Fruit fly (Drosophila melanogaster) whole organism, embryonic: ENCODE measurements around the gene SIFaR.
A peak's percentile ranks its signal among the peaks of the same experiment; 100 is the strongest.

Experiments
- ATbp ChIP-seq: fragments of 200-800 bp; sonication (Bioruptor generic); optimal IDR thresholded peaks from 2 replicates; lab custom pipeline; 2017; ENCODE audit warnings: missing biosample characterization, mild to moderate bottlenecking, missing genetic modification characterization, missing genetic modification reagents
- CG11504 ChIP-seq: fragments of 200-800 bp; sonication (Bioruptor generic); optimal IDR thresholded peaks from 3 replicates; lab custom pipeline; 2019; ENCODE audit warnings: missing biosample characterization, mild to moderate bottlenecking, missing genetic modification characterization, moderate library complexity
- CG11696 ChIP-seq: fragments of 200-800 bp; sonication (Bioruptor generic); IDR thresholded peaks from 2 replicates; pipeline ENCODE4 v1.3.6; 2022; ENCODE audit warnings: missing biosample characterization, missing genetic modification characterization
- CG12219 ChIP-seq: fragments of 200-800 bp; sonication (Bioruptor generic); optimal IDR thresholded peaks from 3 replicates; lab custom pipeline; 2018; ENCODE audit warnings: missing biosample characterization, mild to moderate bottlenecking, missing genetic modification characterization
- CG12236 ChIP-seq: fragments of 200-800 bp; sonication (Bioruptor generic); optimal IDR thresholded peaks from 2 replicates; lab custom pipeline; 2016; ENCODE audit warnings: missing biosample characterization, missing genetic modification characterization
- CG12769 ChIP-seq: fragments of 200-800 bp; sonication (Bioruptor generic); optimal IDR thresholded peaks from 2 replicates; lab custom pipeline; 2019; ENCODE audit warnings: missing biosample characterization, mild to moderate bottlenecking, missing genetic modification characterization, moderate library complexity
- CG13123 ChIP-seq: fragments of 200-800 bp; sonication (Bioruptor generic); optimal IDR thresholded peaks from 2 replicates; lab custom pipeline; 2016; ENCODE audit warnings: missing biosample characterization, missing genetic modification characterization
- CG13775 ChIP-seq: fragments of 200-800 bp; sonication (Bioruptor generic); optimal IDR thresholded peaks from 3 replicates; lab custom pipeline; 2017; ENCODE audit warnings: missing biosample characterization, mild to moderate bottlenecking, missing genetic modification characterization
- CG14441 ChIP-seq: fragments of 200-800 bp; sonication (Bioruptor generic); IDR thresholded peaks from 2 replicates; pipeline ENCODE4 v1.3.6; 2022; ENCODE audit warnings: missing biosample characterization, missing genetic modification characterization
- CG17186 ChIP-seq: fragments of 200-800 bp; sonication (Bioruptor generic); optimal IDR thresholded peaks from 3 replicates; lab custom pipeline; 2017; ENCODE audit warnings: missing biosample characterization, missing genetic modification reagents, missing genetic modification characterization
- CG31224 ChIP-seq: fragments of 200-800 bp; sonication (Bioruptor generic); IDR thresholded peaks from 2 replicates; pipeline ENCODE4 v1.3.6; 2022; ENCODE audit warnings: missing biosample characterization, missing genetic modification characterization
- CG4707 ChIP-seq: fragments of 200-800 bp; sonication (Bioruptor generic); optimal IDR thresholded peaks from 2 replicates; lab custom pipeline; 2018; ENCODE audit warnings: missing biosample characterization, mild to moderate bottlenecking, missing genetic modification characterization, moderate library complexity
- CG7556 ChIP-seq: fragments of 200-800 bp; sonication (Bioruptor generic); optimal IDR thresholded peaks from 2 replicates; lab custom pipeline; 2017; ENCODE audit warnings: missing biosample characterization, mild to moderate bottlenecking, missing genetic modification characterization
- CG7786 ChIP-seq: fragments of 200-800 bp; sonication (Bioruptor generic); optimal IDR thresholded peaks from 2 replicates; lab custom pipeline; 2016; ENCODE audit warnings: missing biosample characterization, missing genetic modification characterization
- CG8089 ChIP-seq: fragments of 200-800 bp; sonication (Bioruptor generic); optimal IDR thresholded peaks from 3 replicates; lab custom pipeline; 2016; ENCODE audit warnings: missing biosample characterization, missing genetic modification characterization
- CG8765 ChIP-seq: fragments of 200-800 bp; sonication (Bioruptor generic); IDR thresholded peaks from 2 replicates; pipeline ENCODE4 v1.3.6; 2022; ENCODE audit warnings: missing biosample characterization, missing genetic modification characterization
- D19A ChIP-seq: fragments of 200-800 bp; optimal IDR thresholded peaks from 3 replicates; lab custom pipeline; 2019; ENCODE audit warnings: missing biosample characterization, mild to moderate bottlenecking, missing genetic modification characterization, moderate library complexity
- Dad ChIP-seq: fragments of 200-800 bp; sonication (Bioruptor generic); optimal IDR thresholded peaks from 3 replicates; lab custom pipeline; 2016; ENCODE audit warnings: missing biosample characterization, missing genetic modification characterization
- Dll ChIP-seq: fragments of 200-800 bp; sonication (Bioruptor generic); IDR thresholded peaks from 4 replicates; pipeline ENCODE4 v1.3.6; 2022; ENCODE audit warnings: missing biosample characterization, missing genetic modification characterization; ENCODE audit not compliant: partially characterized antibody
- Ets65A ChIP-seq: fragments of 200-800 bp; sonication (Bioruptor generic); peaks from one replicate; lab custom pipeline; 2016; ENCODE audit warnings: missing biosample characterization, missing genetic modification characterization
- Ets97D ChIP-seq: fragments of 200-800 bp; sonication (Bioruptor generic); optimal IDR thresholded peaks from 3 replicates; lab custom pipeline; 2016; ENCODE audit warnings: missing biosample characterization, missing genetic modification characterization
- HLH4C ChIP-seq: fragments of 200-800 bp; sonication (Bioruptor generic); IDR thresholded peaks from 3 replicates; pipeline ENCODE4 v1.3.6; 2022; ENCODE audit warnings: missing biosample characterization, missing genetic modification characterization; ENCODE audit not compliant: partially characterized antibody
- Hmr ChIP-seq: fragments of 200-800 bp; sonication (Bioruptor generic); optimal IDR thresholded peaks from 3 replicates; lab custom pipeline; 2017; ENCODE audit warnings: mild to moderate bottlenecking, missing biosample characterization, missing genetic modification reagents, missing genetic modification characterization
- MTF-1 ChIP-seq: fragments of 200-800 bp; sonication (Bioruptor generic); optimal IDR thresholded peaks from 2 replicates; lab custom pipeline; 2018; ENCODE audit warnings: missing biosample characterization, mild to moderate bottlenecking, missing genetic modification characterization, borderline replicate concordance
- Nf-YB ChIP-seq: fragments of 200-800 bp; sonication (Bioruptor generic); optimal IDR thresholded peaks from 3 replicates; lab custom pipeline; 2019; ENCODE audit warnings: missing biosample characterization, mild to moderate bottlenecking, missing genetic modification characterization, moderate library complexity
- Oaz ChIP-seq: fragments of 200-800 bp; sonication (Bioruptor generic); IDR thresholded peaks from 2 replicates; pipeline ENCODE4 v1.3.6; 2022; ENCODE audit warnings: missing biosample characterization, missing genetic modification characterization
- Pdp1 ChIP-seq, 2 experiments: fragments of 200-800 bp; sonication (Bioruptor generic); optimal IDR thresholded peaks; 3 replicates each; lab custom pipeline; 2016; ENCODE audit warnings: missing biosample characterization in 2 of 2, missing genetic modification characterization in 2 of 2, mild to moderate bottlenecking in 1 of 2, moderate library complexity in 1 of 2
- YL-1 ChIP-seq: fragments of 200-800 bp; sonication (Bioruptor generic); optimal IDR thresholded peaks from 3 replicates; lab custom pipeline; 2017; ENCODE audit warnings: missing biosample characterization, mild to moderate bottlenecking, missing genetic modification characterization
- abd-A ChIP-seq: fragments of 200-800 bp; sonication (Bioruptor generic); optimal IDR thresholded peaks from 3 replicates; lab custom pipeline; 2019; ENCODE audit warnings: missing biosample characterization, mild to moderate bottlenecking, missing genetic modification characterization, moderate library complexity
- ash1 ChIP-seq: fragments of 200-800 bp; sonication (Bioruptor generic); optimal IDR thresholded peaks from 2 replicates; lab custom pipeline; 2018; ENCODE audit warnings: missing biosample characterization, mild to moderate bottlenecking, missing genetic modification characterization
- chm ChIP-seq: fragments of 200-800 bp; sonication (Bioruptor generic); IDR thresholded peaks from 2 replicates; pipeline ENCODE4 v1.3.6; 2022; ENCODE audit warnings: missing biosample characterization, missing genetic modification characterization
- da ChIP-seq: fragments of 200-800 bp; sonication (Bioruptor generic); optimal IDR thresholded peaks from 2 replicates; lab custom pipeline; 2016; ENCODE audit warnings: missing biosample characterization, missing genetic modification characterization
- dpn ChIP-seq, 2 experiments: fragments of 200-800 bp; sonication (Bioruptor generic); optimal IDR thresholded peaks; 3 replicates each; lab custom pipeline; 2016; ENCODE audit warnings: missing biosample characterization in 2 of 2, missing genetic modification characterization in 2 of 2
- emc ChIP-seq: fragments of 200-800 bp; sonication (Bioruptor generic); optimal IDR thresholded peaks from 2 replicates; lab custom pipeline; 2016; ENCODE audit warnings: missing biosample characterization, missing genetic modification characterization
- eyg ChIP-seq: fragments of 200-800 bp; sonication (Bioruptor generic); optimal IDR thresholded peaks from 3 replicates; lab custom pipeline; 2016; ENCODE audit warnings: missing biosample characterization, missing genetic modification characterization
- fu2 ChIP-seq: fragments of 200-800 bp; sonication (Bioruptor generic); optimal IDR thresholded peaks from 2 replicates; lab custom pipeline; 2016; ENCODE audit warnings: missing biosample characterization, missing genetic modification characterization
- gcm2 ChIP-seq: fragments of 200-800 bp; sonication (Bioruptor generic); optimal IDR thresholded peaks from 2 replicates; lab custom pipeline; 2016; ENCODE audit warnings: missing biosample characterization, missing genetic modification characterization
- inv ChIP-seq: fragments of 200-800 bp; sonication (Bioruptor generic); IDR thresholded peaks from 2 replicates; pipeline ENCODE4 v1.3.6; 2022; ENCODE audit warnings: missing biosample characterization, missing genetic modification characterization; ENCODE audit not compliant: partially characterized antibody
- jing ChIP-seq: fragments of 200-800 bp; sonication (Bioruptor generic); optimal IDR thresholded peaks from 2 replicates; lab custom pipeline; 2018; ENCODE audit warnings: missing biosample characterization, mild to moderate bottlenecking, missing genetic modification characterization
- ken ChIP-seq: fragments of 200-800 bp; sonication (Bioruptor generic); IDR thresholded peaks from 3 replicates; pipeline ENCODE4 v1.3.6; 2022; ENCODE audit warnings: missing biosample characterization, missing genetic modification characterization
- klu ChIP-seq: fragments of 200-800 bp; sonication (Bioruptor generic); IDR thresholded peaks from 2 replicates; pipeline ENCODE4 v1.3.6; 2022; ENCODE audit warnings: missing biosample characterization, missing genetic modification characterization
- lilli ChIP-seq: fragments of 200-800 bp; sonication (Bioruptor generic); optimal IDR thresholded peaks from 3 replicates; lab custom pipeline; 2016; ENCODE audit warnings: missing biosample characterization, missing genetic modification characterization
- lmd ChIP-seq: fragments of 200-800 bp; sonication (Bioruptor generic); IDR thresholded peaks from 2 replicates; pipeline ENCODE4 v1.3.6; 2022; ENCODE audit warnings: missing biosample characterization, missing genetic modification characterization
- nau ChIP-seq: fragments of 200-800 bp; sonication (Bioruptor generic); optimal IDR thresholded peaks from 3 replicates; lab custom pipeline; 2017; ENCODE audit warnings: missing biosample characterization, mild to moderate bottlenecking, missing genetic modification characterization, missing genetic modification reagents
- pan ChIP-seq, 4 experiments: fragments of >200 bp in 3 of 4; fragments of 200-800 bp in 1 of 4; sonication (Bioruptor generic) in 1 of 4; optimal IDR thresholded peaks in 3 of 4; IDR thresholded peaks in 1 of 4; 2 replicates each; pipeline versions ENCODE4 v1.3.6 to Lab custom; 2017 to 2022; ENCODE audit warnings: missing biosample characterization in 2 of 4, missing genetic modification characterization in 2 of 4, mixed read lengths in 1 of 4
- sim ChIP-seq: fragments of 200-800 bp; sonication (Bioruptor generic); IDR thresholded peaks from 2 replicates; pipeline ENCODE4 v1.3.6; 2022; ENCODE audit warnings: missing biosample characterization, missing genetic modification characterization
- vfl ChIP-seq: fragments of 200-800 bp; sonication (Bioruptor generic); optimal IDR thresholded peaks from 2 replicates; lab custom pipeline; 2016; ENCODE audit warnings: missing biosample characterization, missing genetic modification characterization
- z ChIP-seq: fragments of 200-800 bp; sonication (Bioruptor generic); IDR thresholded peaks from 3 replicates; pipeline ENCODE4 v1.3.6; 2022; ENCODE audit warnings: missing biosample characterization, missing genetic modification characterization
- zen ChIP-seq: fragments of 200-800 bp; sonication (Bioruptor generic); optimal IDR thresholded peaks from 3 replicates; lab custom pipeline; 2018; ENCODE audit warnings: missing biosample characterization, mild to moderate bottlenecking, missing genetic modification characterization, moderate library complexity

Gene SIFaR

dm6 chr3R:21297387-21297956 is 3.7 kb upstream of the SIFaR start (continued):
- TF ChIP-seq gcm2 (no peak), fu2 (GFP tag; lab: Kevin White, UChicago) (no peak), ash1 (peak; percentile 60), CG12219 (peak; percentile 66), Ets97D (GFP tag; lab: Kevin White, UChicago) (no peak), chm (GFP tag; lab: Robert Waterston, UW) (no peak), Dad (peak; percentile 77), CG8765 (GFP tag; lab: Robert Waterston, UW) (no peak), nau (GFP tag; lab: Kevin White, UChicago) (peak; percentile 94), MTF-1 (GFP tag; lab: Kevin White, UChicago) (peak; percentile 80), sim (GFP tag; lab: Robert Waterston, UW) (no peak), vfl (GFP tag; lab: Kevin White, UChicago) (no peak), z (GFP tag; lab: Robert Waterston, UW) (no peak), pan (optimal IDR thresholded peaks at IDR 0.05; lab: Kevin White, UChicago) (no peak), pan (GFP tag; optimal IDR thresholded peaks at IDR 0.05 in 1 of 2, IDR thresholded peaks at IDR 0.05 in 1 of 2) (no peak), Hmr (GFP tag; lab: Kevin White, UChicago) (peak; percentile 92), CG12769 (tag; lab: Kevin White, UChicago) (peak; percentile 83), eyg (GFP tag; lab: Kevin White, UChicago) (peak; percentile 82), jing (GFP tag; lab: Kevin White, UChicago) (no peak), Ets65A (peak; percentile 17), zen (tag; lab: Kevin White, UChicago) (no peak), klu (GFP tag; lab: Robert Waterston, UW) (no peak), CG4707 (GFP tag; lab: Kevin White, UChicago) (peak; percentile 77), Dll (no peak), dpn (GFP tag; optimal IDR thresholded peaks at IDR 0.05; lab: Kevin White, UChicago) (peak in 1 of 2 experiments; percentile 58), CG13775 (GFP tag; lab: Kevin White, UChicago) (peak; percentile 40), CG8089 (GFP tag; lab: Kevin White, UChicago) (peak; percentile 75), YL-1 (GFP tag; lab: Kevin White, UChicago) (peak; percentile 40), ken (GFP tag; lab: Robert Waterston, UW) (no peak), lilli (peak; percentile 65), inv (GFP tag; lab: Robert Waterston, UW) (no peak), CG7786 (peak; percentile 15), CG11696 (GFP tag; lab: Robert Waterston, UW) (no peak), CG31224 (GFP tag; lab: Robert Waterston, UW) (no peak), CG12236 (peak; percentile 82), Nf-YB (GFP tag; lab: Kevin White, UChicago) (peak; percentile 48), abd-A (tag; lab: Kevin White, UChicago) (peak; percentile 75), CG13123 (peak; percentile 49), HLH4C (GFP tag; lab: Robert Waterston, UW) (no peak), CG17186 (GFP tag; lab: Kevin White, UChicago) (peak; percentile 64), CG11504 (tag; lab: Kevin White, UChicago) (peak; percentile 67), Pdp1 (GFP tag; optimal IDR thresholded peaks at IDR 0.05; lab: Kevin White, UChicago) (peak; percentile 19 to 32), da (GFP tag; lab: Kevin White, UChicago) (peak; percentile 57), ATbp (GFP tag; lab: Kevin White, UChicago) (peak; percentile 95), Oaz (GFP tag; lab: Robert Waterston, UW) (no peak), CG14441 (no peak), emc (GFP tag; lab: Kevin White, UChicago) (peak; percentile 33), D19A (tag; lab: Kevin White, UChicago) (peak; percentile 39), CG7556 (peak; percentile 76), lmd (GFP tag; lab: Robert Waterston, UW) (no peak)
